Worm (Caenorhabditis elegans): ENCODE measurements around the gene H20J04.9.

ce11 chrII:4359219-4359618, 8.2 kb downstream of the H20J04.9 start:
- TF ChIP-seq W03F9.2 (tag; optimal IDR thresholded peaks at IDR 0.05) (no peak), him-1 (tag; optimal IDR thresholded peaks at IDR 0.05) (no peak)
